Worm (Caenorhabditis elegans) whole organism, midembryonic: ENCODE measurements around the gene srh-109.

Source experiments
- T22C8.4 ChIP-seq: fragments of 200-800 bp; sonication (Bioruptor generic); IDR thresholded peaks from 2 replicates; pipeline ENCODE4 v1.3.6; 2022; ENCODE audit warnings: missing genetic modification characterization, missing compliant biosample characterization
- cog-1 ChIP-seq: sonication (generic microtip); optimal IDR thresholded peaks from 2 replicates; lab custom pipeline; 2016; ENCODE audit warnings: missing genetic modification characterization, missing compliant biosample characterization
- flt-1 ChIP-seq: fragments of 200-800 bp; sonication (Bioruptor generic); IDR thresholded peaks from 2 replicates; pipeline ENCODE4 v1.3.6; 2022; ENCODE audit warnings: missing genetic modification characterization, missing compliant biosample characterization
- klf-2 ChIP-seq: fragments of 200-800 bp; sonication (Bioruptor generic); conservative IDR thresholded peaks from 2 replicates; pipeline ENCODE4 v1.3.6; 2022; ENCODE audit warnings: missing genetic modification reagents, missing genetic modification characterization, missing compliant biosample characterization
- med-1 ChIP-seq: sonication (generic microtip); optimal IDR thresholded peaks from 2 replicates; lab custom pipeline; 2017; ENCODE audit warnings: missing genetic modification characterization, mild to moderate bottlenecking, missing compliant biosample characterization, antibody characterized with exemption, missing genetic modification reagents; ENCODE audit not compliant: insufficient read depth
- ref-1 ChIP-seq: fragments of 200-800 bp; sonication (Bioruptor generic); conservative IDR thresholded peaks from 2 replicates; pipeline ENCODE4 v1.3.6; 2022; ENCODE audit warnings: missing genetic modification reagents, missing genetic modification characterization, missing compliant biosample characterization
- tab-1 ChIP-seq: fragments of 200-800 bp; sonication (Bioruptor generic); IDR thresholded peaks from 2 replicates; pipeline ENCODE4 v1.3.6; 2022; ENCODE audit warnings: missing genetic modification characterization, missing compliant biosample characterization
- ztf-23 ChIP-seq: fragments of 200-800 bp; sonication (Bioruptor generic); IDR thresholded peaks from 2 replicates; pipeline ENCODE4 v1.3.6; 2022; ENCODE audit warnings: missing genetic modification reagents, missing genetic modification characterization, missing compliant biosample characterization
- ztf-29 ChIP-seq: fragments of 200-800 bp; sonication (Bioruptor generic); IDR thresholded peaks from 2 replicates; pipeline ENCODE4 v1.3.6; 2022; ENCODE audit warnings: missing genetic modification reagents, missing genetic modification characterization, missing compliant biosample characterization

Gene srh-109

ce11 chrV:17201847-17202246 is 18.4 kb downstream of the srh-109 start, which contains the start of gene Y68A4A.10:
Gene Y68A4A.10, plus strand, starts transcription at chrV:17202147.
- TF ChIP-seq cog-1 (tag; lab: Kevin White, UChicago), result no peak
- TF ChIP-seq ref-1, result no peak
- TF ChIP-seq tab-1, result no peak
- TF ChIP-seq T22C8.4 (GFP tag; lab: Robert Waterston, UW), result no peak
- TF ChIP-seq flt-1 (GFP tag; lab: Robert Waterston, UW), result no peak
- TF ChIP-seq ztf-29, result no peak
- TF ChIP-seq med-1 (GFP tag; lab: Kevin White, UChicago), result no peak

- TF ChIP-seq tab-1, result no peak
- no peak for TF ChIP-seq med-1 (GFP tag; lab: Kevin White, UChicago)
- no peak for TF ChIP-seq cog-1 (tag; lab: Kevin White, UChicago)
- TF ChIP-seq T22C8.4 (GFP tag; lab: Robert Waterston, UW), result no peak
Observed at ce11 chrV:17198926-17199325, 21.3 kb downstream of the srh-109 start, which contains the start of gene srz-96. Gene srz-96, plus strand, starts transcription at chrV:17199226.

- no peak for TF ChIP-seq flt-1 (GFP tag; lab: Robert Waterston, UW)
- no peak for TF ChIP-seq tab-1
- TF ChIP-seq ztf-29, result no peak
- TF ChIP-seq ref-1, result no peak
- no peak for TF ChIP-seq T22C8.4 (GFP tag; lab: Robert Waterston, UW)
- TF ChIP-seq klf-2 (GFP tag; lab: Robert Waterston, UW), result no peak
- TF ChIP-seq ztf-23, result no peak
- TF ChIP-seq med-1 (GFP tag; lab: Kevin White, UChicago), result no peak
- no peak for TF ChIP-seq cog-1 (tag; lab: Kevin White, UChicago)
Observed at ce11 chrV:17192238-17192637, 28.0 kb downstream of the srh-109 start, which contains the start of gene srz-47. Gene srz-47, minus strand, starts transcription at chrV:17192338.

- TF ChIP-seq med-1 (GFP tag; lab: Kevin White, UChicago) (no peak), ztf-23 (no peak), tab-1 (no peak), T22C8.4 (GFP tag; lab: Robert Waterston, UW) (no peak), flt-1 (GFP tag; lab: Robert Waterston, UW) (no peak), ref-1 (no peak), klf-2 (GFP tag; lab: Robert Waterston, UW) (no peak)
Observed at ce11 chrV:17190399-17190798, 29.8 kb downstream of the srh-109 start, which contains the start of gene str-199. Gene str-199, minus strand, starts transcription at chrV:17190499.

- TF ChIP-seq T22C8.4 (GFP tag; lab: Robert Waterston, UW) (no peak), ztf-29 (no peak), flt-1 (GFP tag; lab: Robert Waterston, UW) (no peak), cog-1 (tag; lab: Kevin White, UChicago) (no peak), ref-1 (no peak), tab-1 (no peak), klf-2 (GFP tag; lab: Robert Waterston, UW) (no peak), med-1 (GFP tag; lab: Kevin White, UChicago) (no peak), ztf-23 (no peak)
Observed at ce11 chrV:17182045-17182444, 38.2 kb downstream of the srh-109 start, which contains the start of gene srh-159. Gene srh-159, plus strand, starts transcription at chrV:17182345.

- no peak for TF ChIP-seq tab-1
- TF ChIP-seq ztf-29, result no peak
- TF ChIP-seq flt-1 (GFP tag; lab: Robert Waterston, UW), result no peak
- no peak for TF ChIP-seq cog-1 (tag; lab: Kevin White, UChicago)
- TF ChIP-seq klf-2 (GFP tag; lab: Robert Waterston, UW), result no peak
- no peak for TF ChIP-seq ztf-23
- TF ChIP-seq T22C8.4 (GFP tag; lab: Robert Waterston, UW), result no peak
- no peak for TF ChIP-seq med-1 (GFP tag; lab: Kevin White, UChicago)
- TF ChIP-seq ref-1, result no peak
Observed at ce11 chrV:17178457-17178856, 41.8 kb downstream of the srh-109 start, which contains the start of gene srh-174. Gene srh-174, plus strand, starts transcription at chrV:17178757.

- no peak for TF ChIP-seq tab-1
- TF ChIP-seq ztf-29, result no peak
- no peak for TF ChIP-seq cog-1 (tag; lab: Kevin White, UChicago)
- TF ChIP-seq ztf-23, result no peak
Observed at ce11 chrV:17177967-17178366, 42.3 kb downstream of the srh-109 start, which contains the start of gene srsx-1. Gene srsx-1, minus strand, starts transcription at chrV:17178067.

ce11 chrV:17173738-17174137 is 46.5 kb downstream of the srh-109 start, which contains the start of gene srbc-25:
Gene srbc-25, plus strand, starts transcription at chrV:17174038.
- no peak for TF ChIP-seq ref-1
- TF ChIP-seq ztf-23, result no peak
- no peak for TF ChIP-seq tab-1
- no peak for TF ChIP-seq ztf-29
- TF ChIP-seq T22C8.4 (GFP tag; lab: Robert Waterston, UW), result no peak
- no peak for TF ChIP-seq cog-1 (tag; lab: Kevin White, UChicago)
- no peak for TF ChIP-seq med-1 (GFP tag; lab: Kevin White, UChicago)
- TF ChIP-seq klf-2 (GFP tag; lab: Robert Waterston, UW), result no peak
- TF ChIP-seq flt-1 (GFP tag; lab: Robert Waterston, UW), result no peak

- TF ChIP-seq flt-1 (GFP tag; lab: Robert Waterston, UW) (no peak), T22C8.4 (GFP tag; lab: Robert Waterston, UW) (no peak), ztf-29 (no peak), cog-1 (tag; lab: Kevin White, UChicago) (no peak), klf-2 (GFP tag; lab: Robert Waterston, UW) (no peak), med-1 (GFP tag; lab: Kevin White, UChicago) (no peak), ztf-23 (no peak), ref-1 (no peak), tab-1 (no peak)
Observed at ce11 chrV:17171551-17171950, 48.7 kb downstream of the srh-109 start, which contains the start of gene srbc-26. Gene srbc-26, plus strand, starts transcription at chrV:17171851.

ce11 chrV:17170822-17171221 is 49.4 kb downstream of the srh-109 start, which contains the start of gene srw-51:
Gene srw-51, minus strand, starts transcription at chrV:17170922.
- TF ChIP-seq flt-1 (GFP tag; lab: Robert Waterston, UW) (no peak), klf-2 (GFP tag; lab: Robert Waterston, UW) (no peak), ref-1 (no peak), cog-1 (tag; lab: Kevin White, UChicago) (no peak), ztf-29 (no peak), tab-1 (no peak), T22C8.4 (GFP tag; lab: Robert Waterston, UW) (no peak), ztf-23 (no peak), med-1 (GFP tag; lab: Kevin White, UChicago) (no peak)
